Fruit fly (Drosophila melanogaster) whole organism, prepupa: ENCODE data around the gene pyd.

Experiments used
- CG10631 ChIP-seq: fragments of 200-800 bp; sonication (Bioruptor generic); optimal IDR thresholded peaks from 2 replicates; lab custom pipeline; 2016; ENCODE audit warnings: missing biosample characterization, missing genetic modification characterization
- CG10669 ChIP-seq: fragments of 200-800 bp; sonication (Bioruptor generic); optimal IDR thresholded peaks from 3 replicates; lab custom pipeline; 2018; ENCODE audit warnings: missing biosample characterization, mild to moderate bottlenecking, missing genetic modification characterization, moderate library complexity
- CG6163 ChIP-seq: fragments of 200-800 bp; sonication (Bioruptor generic); IDR thresholded peaks from 3 replicates; pipeline ENCODE4 v1.3.6; 2022; ENCODE audit warnings: missing biosample characterization, missing genetic modification characterization
- CG6854 ChIP-seq: fragments of 200-800 bp; sonication (Bioruptor generic); optimal IDR thresholded peaks from 2 replicates; lab custom pipeline; 2017; ENCODE audit warnings: missing biosample characterization, mild to moderate bottlenecking, missing genetic modification characterization
- CG7368 ChIP-seq: fragments of 200-800 bp; sonication (Bioruptor generic); optimal IDR thresholded peaks from 3 replicates; lab custom pipeline; 2016; ENCODE audit warnings: missing biosample characterization, missing genetic modification characterization
- Ets21C ChIP-seq: fragments of 200-800 bp; sonication (Bioruptor generic); optimal IDR thresholded peaks from 3 replicates; lab custom pipeline; 2016; ENCODE audit warnings: missing biosample characterization, missing genetic modification characterization
- Sox102F ChIP-seq: fragments of 200-800 bp; sonication (Bioruptor generic); optimal IDR thresholded peaks from 2 replicates; lab custom pipeline; 2016; ENCODE audit warnings: missing biosample characterization, mild to moderate bottlenecking, missing genetic modification characterization
- eg ChIP-seq: fragments of 200-800 bp; sonication (Bioruptor generic); IDR thresholded peaks from 3 replicates; pipeline ENCODE4 v1.3.6; 2022; ENCODE audit warnings: missing biosample characterization, missing genetic modification characterization
- fd85E ChIP-seq: fragments of 200-800 bp; sonication (Bioruptor generic); optimal IDR thresholded peaks from 3 replicates; lab custom pipeline; 2016; ENCODE audit warnings: missing biosample characterization, missing genetic modification characterization
- pdm3 ChIP-seq: fragments of 200-800 bp; sonication (Bioruptor generic); optimal IDR thresholded peaks from 3 replicates; lab custom pipeline; 2016; ENCODE audit warnings: missing biosample characterization, missing genetic modification characterization
- spab ChIP-seq: fragments of 200-800 bp; sonication (Bioruptor generic); optimal IDR thresholded peaks from 2 replicates; lab custom pipeline; 2017; ENCODE audit warnings: missing biosample characterization, mild to moderate bottlenecking, missing genetic modification characterization, missing genetic modification reagents

DNA sequence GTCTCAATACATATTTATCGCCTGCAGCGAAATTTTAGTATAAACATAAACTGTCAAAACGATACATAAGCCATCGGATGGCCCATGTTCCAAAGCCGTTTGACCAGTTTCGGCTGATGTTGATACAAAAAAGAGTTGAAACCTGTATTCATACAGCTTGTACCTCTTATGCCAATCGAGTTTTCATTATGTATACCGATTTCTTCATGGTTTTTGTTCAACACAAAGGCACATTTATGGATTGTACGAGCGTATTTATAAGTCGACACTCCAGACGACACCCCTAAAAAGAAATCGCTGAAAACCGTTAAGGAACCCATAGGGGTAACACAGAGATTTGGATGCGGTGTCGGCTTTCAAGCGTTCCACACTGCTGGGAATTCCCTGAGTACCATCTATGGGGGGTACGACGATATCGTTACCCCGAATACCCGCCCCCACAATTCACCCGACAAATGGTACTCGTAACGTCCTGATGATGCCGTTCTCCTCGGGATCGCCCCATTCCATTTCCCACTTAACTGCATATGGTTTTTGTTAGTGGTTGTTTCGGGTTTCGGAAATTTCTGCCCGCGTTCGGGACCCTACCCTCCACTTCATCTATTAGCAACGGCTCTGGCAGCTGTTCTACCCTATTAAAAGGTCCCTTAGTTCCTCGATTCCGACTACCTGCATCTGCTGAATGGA is 123.7 kb downstream of the pyd start:
- TF ChIP-seq CG10669 (GFP tag; lab: Kevin White, UChicago) (no peak), eg (GFP tag; lab: Robert Waterston, UW) (no peak), spab (GFP tag; lab: Kevin White, UChicago) (no peak), fd85E (GFP tag; lab: Kevin White, UChicago) (no peak), CG7368 (no peak), pdm3 (GFP tag; lab: Kevin White, UChicago) (no peak), Sox102F (no peak), CG6163 (GFP tag; lab: Robert Waterston, UW) (peak; percentile 12; the same call in 1 of the 3 replicates), CG10631 (GFP tag; lab: Kevin White, UChicago) (no peak), Ets21C (GFP tag; lab: Kevin White, UChicago) (no peak), CG6854 (GFP tag; lab: Kevin White, UChicago) (peak; percentile 12)
